In genomic region chrV:17238799-17239198, ce11 we compare ENCODE assay signal across 5 worm cellular contexts.
TF ChIP-seq lines count a peak whose summit lies in the region.

TSS of gene T19C9.8 (plus strand) at chrV:17239097.

TF ChIP-seq in whole organism, L1 larva, 84 proteins besides CTCF, POLR2A, EP300 and RAD21 (continues in another document):
- no peak for TF ChIP-seq hlh-17 (GFP tag; optimal IDR thresholded peaks at IDR 0.05; lab: Kevin White, UChicago; ENCODE audit: borderline replicate concordance)
- TF ChIP-seq xbp-1 (tag; optimal IDR thresholded peaks at IDR 0.05; lab: Kevin White, UChicago) = no peak
- no peak for TF ChIP-seq ceh-63 (GFP tag; optimal IDR thresholded peaks at IDR 0.05; lab: Kevin White, UChicago)
- no peak for TF ChIP-seq egl-27 (tag; optimal IDR thresholded peaks at IDR 0.05; lab: Kevin White, UChicago)
- TF ChIP-seq zag-1 (tag; optimal IDR thresholded peaks at IDR 0.05; lab: Kevin White, UChicago) = no peak
- TF ChIP-seq tbx-2 (tag; optimal IDR thresholded peaks at IDR 0.05; lab: Kevin White, UChicago) = no peak
- peak in 1 of 2 experiments; percentile 2 for TF ChIP-seq lin-35 (GFP tag; optimal IDR thresholded peaks at IDR 0.05; lab: Kevin White, UChicago)
- no peak for TF ChIP-seq irx-1 (tag; optimal IDR thresholded peaks at IDR 0.05; lab: Kevin White, UChicago)
- TF ChIP-seq nhr-47 (tag; optimal IDR thresholded peaks at IDR 0.05; lab: Kevin White, UChicago) = no peak
- TF ChIP-seq lin-14 (GFP tag; optimal IDR thresholded peaks at IDR 0.05; lab: Kevin White, UChicago) = peak; percentile 17
- no peak for TF ChIP-seq nhr-237 (tag; optimal IDR thresholded peaks at IDR 0.05; lab: Kevin White, UChicago)
- TF ChIP-seq tlp-1 (tag; optimal IDR thresholded peaks at IDR 0.05; lab: Kevin White, UChicago) = no peak
- TF ChIP-seq dpl-1 (GFP tag; optimal IDR thresholded peaks at IDR 0.05; lab: Kevin White, UChicago) = no peak
- TF ChIP-seq Y116A8C.19 (tag; optimal IDR thresholded peaks at IDR 0.05; lab: Kevin White, UChicago; ENCODE audit: borderline replicate concordance) = no peak
- peak; percentile 12 for TF ChIP-seq jun-1 (tag; optimal IDR thresholded peaks at IDR 0.05; lab: Kevin White, UChicago)
- TF ChIP-seq nhr-19 (GFP tag; conservative IDR thresholded peaks at IDR 0.05; lab: Robert Waterston, UW) = no peak
- TF ChIP-seq elt-2 (tag; optimal IDR thresholded peaks at IDR 0.05; lab: Kevin White, UChicago) = peak; percentile 94
- TF ChIP-seq hpl-2 (GFP tag; optimal IDR thresholded peaks at IDR 0.05; lab: Kevin White, UChicago) = no peak
- TF ChIP-seq mab-9 (GFP tag; IDR thresholded peaks at IDR 0.05; lab: Robert Waterston, UW) = no peak

TF ChIP-seq in whole organism, L2 larva, 48 proteins besides CTCF, POLR2A, EP300 and RAD21:
- TF ChIP-seq sma-9 (GFP tag; optimal IDR thresholded peaks at IDR 0.05; lab: Kevin White, UChicago) (peak; percentile 10), sma-9 (tag; optimal IDR thresholded peaks at IDR 0.05; lab: Kevin White, UChicago) (no peak), ama-1 (optimal IDR thresholded peaks at IDR 0.05; lab: Kevin White, UChicago) (no peak), lsy-2 (tag; optimal IDR thresholded peaks at IDR 0.05; lab: Kevin White, UChicago) (no peak), fos-1 (tag; optimal IDR thresholded peaks at IDR 0.05; lab: Kevin White, UChicago) (peak; percentile 95), unc-62 (GFP tag; optimal IDR thresholded peaks at IDR 0.05; lab: Kevin White, UChicago) (no peak), sma-3 (GFP tag; optimal IDR thresholded peaks at IDR 0.05; lab: Kevin White, UChicago) (no peak)

TF ChIP-seq in whole organism, L3 larva, 47 proteins besides CTCF, POLR2A, EP300 and RAD21:
- TF ChIP-seq elt-2 (tag; optimal IDR thresholded peaks at IDR 0.05; lab: Kevin White, UChicago) (peak; percentile 94), unc-39 (tag; optimal IDR thresholded peaks at IDR 0.05; lab: Kevin White, UChicago) (no peak), ceh-28 (tag; optimal IDR thresholded peaks at IDR 0.05; lab: Kevin White, UChicago) (no peak), pqm-1 (tag; optimal IDR thresholded peaks at IDR 0.05; lab: Kevin White, UChicago) (peak; percentile 77)

TF ChIP-seq in whole organism, L4 larva, 104 proteins besides CTCF, POLR2A, EP300 and RAD21:
- no peak for TF ChIP-seq ceh-28 (tag; optimal IDR thresholded peaks at IDR 0.05; lab: Kevin White, UChicago)
- no peak for TF ChIP-seq daf-16 (GFP tag; optimal IDR thresholded peaks at IDR 0.05; lab: Kevin White, UChicago)
- peak; percentile 83 for TF ChIP-seq daf-16 (tag; optimal IDR thresholded peaks at IDR 0.05; lab: Kevin White, UChicago)
- peak; percentile 55 for TF ChIP-seq hlh-11 (tag; optimal IDR thresholded peaks at IDR 0.05; lab: Kevin White, UChicago)
- TF ChIP-seq lin-29 (GFP tag; IDR thresholded peaks at IDR 0.05; lab: Robert Waterston, UW) = no peak
- peak; percentile 74 for TF ChIP-seq pqm-1 (tag; optimal IDR thresholded peaks at IDR 0.05; lab: Kevin White, UChicago)
- TF ChIP-seq dmd-6 (GFP tag; IDR thresholded peaks at IDR 0.05; lab: Robert Waterston, UW) = peak; percentile 37; the same call in 1 of the 2 replicates
- no peak for TF ChIP-seq unc-62 (GFP tag; optimal IDR thresholded peaks at IDR 0.05 in 1 of 2; lab: Kevin White, UChicago)
- TF ChIP-seq unc-62 (tag; optimal IDR thresholded peaks at IDR 0.05; lab: Kevin White, UChicago) = no peak
- peak; percentile 74 for TF ChIP-seq nhr-28 (tag; optimal IDR thresholded peaks at IDR 0.05; lab: Kevin White, UChicago)
- 0 out of 2 replicates have a peak, but pooled peaks have one; percentile 51 for TF ChIP-seq php-3 (GFP tag; IDR thresholded peaks at IDR 0.05; lab: Robert Waterston, UW)

TF ChIP-seq in whole organism, young adult, 124 proteins besides CTCF, POLR2A, EP300 and RAD21:
- TF ChIP-seq ztf-3 (GFP tag; optimal IDR thresholded peaks at IDR 0.05; lab: Kevin White, UChicago) = no peak
- peak; percentile 55 for TF ChIP-seq nhr-80 (tag; optimal IDR thresholded peaks at IDR 0.05; lab: Kevin White, UChicago)
